Fruit fly (Drosophila melanogaster): ENCODE data around the gene Acsx2.

- TF ChIP-seq h (optimal IDR thresholded peaks at IDR 0.05) (no peak), psq (optimal IDR thresholded peaks at IDR 0.05) (no peak), ttk (optimal IDR thresholded peaks at IDR 0.05) (no peak)
Measured at dm6 chr3R:19773125-19773524, 5.4 kb upstream of the Acsx2 start, which contains the start of gene Acsx1L.

Data from Kc167 (cell line).